Fruit fly (Drosophila melanogaster) whole organism: ENCODE results near the gene CG1958.

Source experiments
- CG8478 ChIP-seq: fragments of >200 bp; optimal IDR thresholded peaks from 2 replicates; lab custom pipeline; 2018; ENCODE audit warnings: inconsistent platforms
- Dll ChIP-seq: fragments of >200 bp; optimal IDR thresholded peaks from 2 replicates; lab custom pipeline; 2017
- EcR ChIP-seq, 2 experiments: fragments of >200 bp; optimal IDR thresholded peaks; 2 replicates each; lab custom pipeline; 2017; ENCODE audit warnings: missing biosample characterization in 2 of 2, missing genetic modification characterization in 2 of 2, missing genetic modification reagents in 2 of 2
- pan ChIP-seq: fragments of >200 bp; optimal IDR thresholded peaks from 2 replicates; lab custom pipeline; 2017
- psq ChIP-seq: fragments of >200 bp; optimal IDR thresholded peaks from 2 replicates; lab custom pipeline; 2017

- TF ChIP-seq Dll (lab: Kevin White, UChicago) (no peak), psq (lab: Kevin White, UChicago) (no peak), CG8478 (no peak), pan (lab: Kevin White, UChicago) (no peak), EcR (GFP tag; optimal IDR thresholded peaks at IDR 0.05; lab: Kevin White, UChicago) (no peak)
Observed at dm6 chrX:7295973-7296372, 29.3 kb downstream of the CG1958 start.
